Worm (Caenorhabditis elegans): Measurements from ENCODE around the gene Y73B6BL.47.

Y73B6BL.47 gene

ce11 chrIV:6323654-6324224, 38.0 kb upstream of the Y73B6BL.47 start, which contains the start of gene sqd-1 (continued):
- TF ChIP-seq cey-2 (tag; optimal IDR thresholded peaks at IDR 0.05; ENCODE audit: borderline replicate concordance, insufficient read depth) (no peak), lim-7 (GFP tag; IDR thresholded peaks at IDR 0.05) (peak; percentile 74), ceh-82 (tag; optimal IDR thresholded peaks at IDR 0.05) (peak; percentile 24), nhr-11 (tag; optimal IDR thresholded peaks at IDR 0.05) (peak; percentile 95), nhr-42 (GFP tag; IDR thresholded peaks at IDR 0.05) (peak; percentile 94), ceh-62 (tag; optimal IDR thresholded peaks at IDR 0.05) (no peak), Y5F2A.4 (GFP tag; optimal IDR thresholded peaks at IDR 0.05) (peak; percentile 72), aly-2 (tag; optimal IDR thresholded peaks at IDR 0.05) (no peak), ama-1 (optimal IDR thresholded peaks at IDR 0.05) (peak; percentile 82), zag-1 (tag; optimal IDR thresholded peaks at IDR 0.05) (peak; percentile 0), lin-39 (tag; optimal IDR thresholded peaks at IDR 0.05) (no peak), dve-1 (tag; optimal IDR thresholded peaks at IDR 0.05; ENCODE audit: insufficient read depth) (peak; percentile 99), dmd-9 (GFP tag; IDR thresholded peaks at IDR 0.05) (peak; percentile 95), gei-8 (GFP tag; optimal IDR thresholded peaks at IDR 0.05) (peak; percentile 58), lir-3 (tag; optimal IDR thresholded peaks at IDR 0.05) (no peak), mdl-1 (tag; optimal IDR thresholded peaks at IDR 0.05) (peak; percentile 53 to 61), nhr-28 (tag; optimal IDR thresholded peaks at IDR 0.05) (peak; percentile 76), T26A8.4 (GFP tag; IDR thresholded peaks at IDR 0.05) (peak; percentile 98), arid-1 (GFP tag; conservative IDR thresholded peaks at IDR 0.05) (peak; percentile 92), zip-11 (GFP tag; IDR thresholded peaks at IDR 0.05) (no peak), ctbp-1 (GFP tag; IDR thresholded peaks at IDR 0.05) (peak; percentile 87), lin-38 (GFP tag; IDR thresholded peaks at IDR 0.05) (peak; percentile 92), hlh-11 (tag; optimal IDR thresholded peaks at IDR 0.05) (peak; percentile 95), nhr-10 (tag; optimal IDR thresholded peaks at IDR 0.05) (peak; percentile 25), skn-1 (tag; optimal IDR thresholded peaks at IDR 0.05) (no peak), egl-27 (tag; optimal IDR thresholded peaks at IDR 0.05) (no peak), nhr-102 (tag; optimal IDR thresholded peaks at IDR 0.05) (peak; percentile 94), pqm-1 (tag; optimal IDR thresholded peaks at IDR 0.05) (no peak), ces-1 (GFP tag; optimal IDR thresholded peaks at IDR 0.05) (peak; percentile 52), daf-12 (tag; optimal IDR thresholded peaks at IDR 0.05) (no peak), nhr-48 (tag; optimal IDR thresholded peaks at IDR 0.05) (peak; percentile 87), nhr-111 (GFP tag; optimal IDR thresholded peaks at IDR 0.05) (peak; percentile 64), unc-62 (GFP tag; optimal IDR thresholded peaks at IDR 0.05 in 1 of 2) (peak; percentile 39 to 96), unc-62 (tag; optimal IDR thresholded peaks at IDR 0.05) (no peak), ZK546.5 (tag; optimal IDR thresholded peaks at IDR 0.05) (peak; percentile 100), fkh-10 (GFP tag; optimal IDR thresholded peaks at IDR 0.05) (peak; percentile 80), Y75B8A.6 (GFP tag; IDR thresholded peaks at IDR 0.05) (peak; percentile 88), madf-9 (GFP tag; conservative IDR thresholded peaks at IDR 0.05) (peak; percentile 92), ztf-11 (tag; optimal IDR thresholded peaks at IDR 0.05) (peak; percentile 7), hmg-1.1 (GFP tag; IDR thresholded peaks at IDR 0.05) (peak; percentile 96), set-16 (GFP tag; IDR thresholded peaks at IDR 0.05) (peak; percentile 78), mep-1 (tag; optimal IDR thresholded peaks at IDR 0.05) (peak; percentile 96), unc-130 (GFP tag; optimal IDR thresholded peaks at IDR 0.05) (peak; percentile 86), lin-1 (GFP tag; IDR thresholded peaks at IDR 0.05) (peak; percentile 95), sdz-12 (GFP tag; optimal IDR thresholded peaks at IDR 0.05) (peak; percentile 70), daf-16 (GFP tag; optimal IDR thresholded peaks at IDR 0.05) (peak; percentile 60 to 94), daf-16 (tag; optimal IDR thresholded peaks at IDR 0.05) (peak; percentile 87), nhr-6 (tag; optimal IDR thresholded peaks at IDR 0.05) (peak; percentile 93), dmd-6 (GFP tag; IDR thresholded peaks at IDR 0.05) (peak; percentile 96), F10B5.3 (tag; optimal IDR thresholded peaks at IDR 0.05) (peak; percentile 88), dpl-1 (GFP tag; optimal IDR thresholded peaks at IDR 0.05) (peak; percentile 93), hlh-30 (tag; optimal IDR thresholded peaks at IDR 0.05; ENCODE audit: insufficient read depth) (peak; percentile 92)
